Worm (Caenorhabditis elegans): ENCODE data around the gene nhr-269.

DNA sequence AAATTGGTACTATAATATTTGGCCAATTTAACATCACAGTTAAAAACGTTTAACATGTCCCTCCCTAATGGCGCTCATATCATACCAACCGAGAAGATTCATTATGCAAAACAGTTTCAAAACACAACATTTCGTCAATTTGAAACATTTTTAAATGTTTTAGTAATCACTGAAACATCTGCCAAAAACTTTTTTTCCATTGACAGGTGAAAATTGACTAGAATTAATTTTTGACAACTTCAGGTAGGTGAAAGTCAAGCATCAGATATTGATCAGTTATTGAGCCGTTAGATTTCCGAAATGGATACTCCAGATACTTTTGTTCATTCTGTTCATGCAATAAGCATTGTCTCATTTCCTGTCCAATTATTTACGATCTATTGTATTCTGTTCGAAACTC is 37.3 kb upstream of the nhr-269 start, which contains the start of gene srh-257:
- TF ChIP-seq unc-39 (tag; optimal IDR thresholded peaks at IDR 0.05) (no peak), unc-62 (GFP tag; optimal IDR thresholded peaks at IDR 0.05) (no peak), nhr-12 (tag; optimal IDR thresholded peaks at IDR 0.05) (no peak)

All from whole organism, mixed stage, embryonic.